Comparison of ENCODE assay signal across 1 fruit fly cellular context in genomic region chr2L:6480212-6480994, dm6.
TF ChIP-seq lines count a peak whose summit lies in the region.

Gene Sec61alpha, minus strand, starts transcription at chr2L:6480575.
Gene Daxx, plus strand, starts transcription at chr2L:6480929.

TF ChIP-seq in whole organism, embryonic, 481 proteins besides CTCF, POLR2A, EP300 and RAD21 (continued from another document and continues in another):
- TF ChIP-seq CG6654 (GFP tag; optimal IDR thresholded peaks at IDR 0.05; lab: Kevin White, UChicago) (peak; percentile 30), kay (GFP tag; optimal IDR thresholded peaks at IDR 0.05; lab: Kevin White, UChicago) (peak; percentile 65), B-H1 (GFP tag; IDR thresholded peaks at IDR 0.05; lab: Robert Waterston, UW) (peak; percentile 75), Nf-YC (tag; optimal IDR thresholded peaks at IDR 0.05; lab: Kevin White, UChicago) (peak; percentile 78), Nf-YA (GFP tag; IDR thresholded peaks at IDR 0.05; lab: Robert Waterston, UW) (peak; percentile 68; the same call in 1 of the 2 replicates), CG10321 (GFP tag; IDR thresholded peaks at IDR 0.05; lab: Robert Waterston, UW) (peak; percentile 46; the same call in 1 of the 2 replicates), CG34224 (GFP tag; IDR thresholded peaks at IDR 0.05; lab: Robert Waterston, UW; ENCODE audit: partially characterized antibody) (peak; percentile 99), CG2202 (tag; optimal IDR thresholded peaks at IDR 0.05; lab: Kevin White, UChicago) (peak; percentile 36), corto (GFP tag; optimal IDR thresholded peaks at IDR 0.05; lab: Kevin White, UChicago) (peak; percentile 79), CG8478 (optimal IDR thresholded peaks at IDR 0.05; lab: Kevin White, UChicago) (no peak), ems (GFP tag; optimal IDR thresholded peaks at IDR 0.05; lab: Kevin White, UChicago) (peak; percentile 85), mld (GFP tag; IDR thresholded peaks at IDR 0.05; lab: Robert Waterston, UW; ENCODE audit: partially characterized antibody) (peak; percentile 100), sob (GFP tag; IDR thresholded peaks at IDR 0.05; lab: Robert Waterston, UW) (peak; percentile 88), Ptx1 (GFP tag; IDR thresholded peaks at IDR 0.05; lab: Robert Waterston, UW) (peak; percentile 84), HLH4C (GFP tag; IDR thresholded peaks at IDR 0.05; lab: Robert Waterston, UW; ENCODE audit: partially characterized antibody) (peak; percentile 99), mirr (GFP tag; optimal IDR thresholded peaks at IDR 0.05; lab: Kevin White, UChicago) (peak; percentile 36), CG12299 (tag; optimal IDR thresholded peaks at IDR 0.05; lab: Kevin White, UChicago) (peak; percentile 67), CG17829 (tag; optimal IDR thresholded peaks at IDR 0.05; lab: Kevin White, UChicago) (peak; percentile 83), CG15011 (GFP tag; optimal IDR thresholded peaks at IDR 0.05; lab: Kevin White, UChicago) (peak; percentile 68), CG32532 (GFP tag; IDR thresholded peaks at IDR 0.05; lab: Robert Waterston, UW) (peak; percentile 92), sc (optimal IDR thresholded peaks at IDR 0.05; lab: Kevin White, UChicago) (no peak), sc (GFP tag; optimal IDR thresholded peaks at IDR 0.05; lab: Kevin White, UChicago) (peak; percentile 57), sima (GFP tag; optimal IDR thresholded peaks at IDR 0.05; lab: Kevin White, UChicago) (peak; percentile 37), CG9609 (GFP tag; optimal IDR thresholded peaks at IDR 0.05; lab: Kevin White, UChicago) (peak; percentile 89), Camta (GFP tag; optimal IDR thresholded peaks at IDR 0.05; lab: Kevin White, UChicago) (peak; percentile 74), Dp (GFP tag; optimal IDR thresholded peaks at IDR 0.05; lab: Kevin White, UChicago) (peak; percentile 49), Opbp (GFP tag; IDR thresholded peaks at IDR 0.05; lab: Robert Waterston, UW; ENCODE audit: partially characterized antibody) (peak; percentile 100), Rfx (GFP tag; IDR thresholded peaks at IDR 0.05; lab: Robert Waterston, UW) (peak; percentile 93), CG12659 (GFP tag; optimal IDR thresholded peaks at IDR 0.05; lab: Kevin White, UChicago) (peak; percentile 85), CG14710 (tag; optimal IDR thresholded peaks at IDR 0.05; lab: Kevin White, UChicago) (peak; percentile 90), E2f2 (GFP tag; IDR thresholded peaks at IDR 0.05; lab: Robert Waterston, UW) (peak; percentile 69), ftz-f1 (GFP tag; optimal IDR thresholded peaks at IDR 0.05; lab: Kevin White, UChicago) (peak; percentile 27), CG16863 (GFP tag; optimal IDR thresholded peaks at IDR 0.05; lab: Kevin White, UChicago) (peak; percentile 89), Stat92E (GFP tag; optimal IDR thresholded peaks at IDR 0.05; lab: Kevin White, UChicago) (no peak), CG11504 (tag; optimal IDR thresholded peaks at IDR 0.05; lab: Kevin White, UChicago) (peak; percentile 82), Xrp1 (GFP tag; IDR thresholded peaks at IDR 0.05; lab: Robert Waterston, UW) (peak; percentile 82), CG1529 (GFP tag; optimal IDR thresholded peaks at IDR 0.05; lab: Kevin White, UChicago) (peak; percentile 50), stc (GFP tag; IDR thresholded peaks at IDR 0.05; lab: Robert Waterston, UW) (peak; percentile 57), al (GFP tag; IDR thresholded peaks at IDR 0.05; lab: Robert Waterston, UW) (peak; percentile 88), z (GFP tag; IDR thresholded peaks at IDR 0.05; lab: Robert Waterston, UW) (peak; percentile 31; the same call in 1 of the 3 replicates), Sin3A (optimal IDR thresholded peaks at IDR 0.05; lab: Kevin White, UChicago) (peak; percentile 98), nerfin-1 (tag; optimal IDR thresholded peaks at IDR 0.05; lab: Kevin White, UChicago) (peak; percentile 58), MTF-1 (GFP tag; optimal IDR thresholded peaks at IDR 0.05; lab: Kevin White, UChicago; ENCODE audit: borderline replicate concordance) (no peak), CG34422 (GFP tag; IDR thresholded peaks at IDR 0.05; lab: Robert Waterston, UW) (peak; percentile 64), D19B (GFP tag; optimal IDR thresholded peaks at IDR 0.05; lab: Kevin White, UChicago) (peak; percentile 69), CG16779 (GFP tag; IDR thresholded peaks at IDR 0.05; lab: Robert Waterston, UW) (peak; percentile 81), CG4404 (GFP tag; IDR thresholded peaks at IDR 0.05; lab: Robert Waterston, UW) (peak; percentile 76), Neu2 (GFP tag; optimal IDR thresholded peaks at IDR 0.05; lab: Kevin White, UChicago; ENCODE audit: borderline replicate concordance) (peak; percentile 36), CG6791 (GFP tag; IDR thresholded peaks at IDR 0.05; lab: Robert Waterston, UW; ENCODE audit: partially characterized antibody) (peak; percentile 100), CG10979 (tag; optimal IDR thresholded peaks at IDR 0.05; lab: Kevin White, UChicago) (peak; percentile 68), pho (GFP tag; optimal IDR thresholded peaks at IDR 0.05; lab: Kevin White, UChicago) (peak; percentile 94), ranshi (GFP tag; IDR thresholded peaks at IDR 0.05; lab: Robert Waterston, UW) (peak; percentile 89), CG10366 (GFP tag; IDR thresholded peaks at IDR 0.05; lab: Robert Waterston, UW) (peak; percentile 82), CG18262 (tag; optimal IDR thresholded peaks at IDR 0.05; lab: Kevin White, UChicago) (peak; percentile 73), CG14014 (GFP tag; IDR thresholded peaks at IDR 0.05; lab: Robert Waterston, UW) (peak; percentile 86), maf-S (GFP tag; optimal IDR thresholded peaks at IDR 0.05; lab: Kevin White, UChicago) (peak; percentile 92), grau (tag; optimal IDR thresholded peaks at IDR 0.05; lab: Kevin White, UChicago) (peak; percentile 82), trh (GFP tag; optimal IDR thresholded peaks at IDR 0.05; lab: Kevin White, UChicago) (peak; percentile 65), eyg (GFP tag; optimal IDR thresholded peaks at IDR 0.05; lab: Kevin White, UChicago) (peak; percentile 89), CG2120 (GFP tag; optimal IDR thresholded peaks at IDR 0.05; lab: Kevin White, UChicago) (peak; percentile 95), btn (GFP tag; optimal IDR thresholded peaks at IDR 0.05; lab: Kevin White, UChicago) (peak; percentile 20), Asciz (GFP tag; optimal IDR thresholded peaks at IDR 0.05; lab: Kevin White, UChicago) (peak; percentile 53), Meics (GFP tag; optimal IDR thresholded peaks at IDR 0.05; lab: Kevin White, UChicago) (peak; percentile 78), lola (GFP tag; optimal IDR thresholded peaks at IDR 0.05; lab: Kevin White, UChicago) (peak in 1 of 3 experiments; percentile 67), ac (GFP tag; optimal IDR thresholded peaks at IDR 0.05; lab: Kevin White, UChicago) (peak; percentile 5), CG3281 (GFP tag; optimal IDR thresholded peaks at IDR 0.05; lab: Kevin White, UChicago) (peak; percentile 70), CG8924 (tag; optimal IDR thresholded peaks at IDR 0.05; lab: Kevin White, UChicago) (peak; percentile 76), cwo (GFP tag; optimal IDR thresholded peaks at IDR 0.05; lab: Kevin White, UChicago) (peak; percentile 62), CG31441 (GFP tag; IDR thresholded peaks at IDR 0.05; lab: Robert Waterston, UW) (peak; percentile 67; the same call in 1 of the 2 replicates), Atf3 (GFP tag; optimal IDR thresholded peaks at IDR 0.05; lab: Kevin White, UChicago) (peak; percentile 84), CG9727 (GFP tag; optimal IDR thresholded peaks at IDR 0.05; lab: Kevin White, UChicago) (peak; percentile 78), sna (GFP tag; IDR thresholded peaks at IDR 0.05; lab: Robert Waterston, UW; ENCODE audit: partially characterized antibody) (peak; percentile 98), HLH54F (GFP tag; optimal IDR thresholded peaks at IDR 0.05; lab: Kevin White, UChicago) (peak; percentile 94), Dip3 (GFP tag; optimal IDR thresholded peaks at IDR 0.05; lab: Kevin White, UChicago) (peak; percentile 93), row (GFP tag; IDR thresholded peaks at IDR 0.05; lab: Robert Waterston, UW) (peak; percentile 94), ssp (GFP tag; IDR thresholded peaks at IDR 0.05; lab: Robert Waterston, UW) (peak; percentile 73), CG2678 (tag; optimal IDR thresholded peaks at IDR 0.05; lab: Kevin White, UChicago) (peak; percentile 87), NK7.1 (GFP tag; optimal IDR thresholded peaks at IDR 0.05; lab: Kevin White, UChicago) (peak; percentile 68), CG4328 (GFP tag; optimal IDR thresholded peaks at IDR 0.05; lab: Kevin White, UChicago) (peak; percentile 65), Pdp1 (GFP tag; optimal IDR thresholded peaks at IDR 0.05; lab: Kevin White, UChicago) (peak; percentile 73 to 90), Mrtf (GFP tag; IDR thresholded peaks at IDR 0.05; lab: Robert Waterston, UW) (peak; percentile 53; the same call in 2 of the 3 replicates), CG13296 (GFP tag; optimal IDR thresholded peaks at IDR 0.05; lab: Kevin White, UChicago) (peak; percentile 76), stwl (tag; optimal IDR thresholded peaks at IDR 0.05; lab: Kevin White, UChicago) (peak; percentile 71), gem (tag; optimal IDR thresholded peaks at IDR 0.05; lab: Kevin White, UChicago) (peak; percentile 89), CG33213 (GFP tag; optimal IDR thresholded peaks at IDR 0.05; lab: Kevin White, UChicago) (peak; percentile 91), D19A (tag; optimal IDR thresholded peaks at IDR 0.05; lab: Kevin White, UChicago) (peak; percentile 63), CG8765 (GFP tag; IDR thresholded peaks at IDR 0.05; lab: Robert Waterston, UW) (peak; percentile 71), MESR4 (GFP tag; optimal IDR thresholded peaks at IDR 0.05; lab: Kevin White, UChicago) (peak; percentile 75), CG42726 (GFP tag; IDR thresholded peaks at IDR 0.05; lab: Robert Waterston, UW; ENCODE audit: partially characterized antibody) (peak; percentile 100), Hsf (GFP tag; optimal IDR thresholded peaks at IDR 0.05; lab: Kevin White, UChicago) (peak; percentile 91), PHDP (tag; optimal IDR thresholded peaks at IDR 0.05; lab: Kevin White, UChicago) (peak; percentile 84), CG12942 (GFP tag; optimal IDR thresholded peaks at IDR 0.05; lab: Kevin White, UChicago) (peak; percentile 87), az2 (GFP tag; optimal IDR thresholded peaks at IDR 0.05; lab: Kevin White, UChicago) (peak; percentile 86), CG14441 (GFP tag; IDR thresholded peaks at IDR 0.05; lab: Robert Waterston, UW) (peak; percentile 83), Side (GFP tag; optimal IDR thresholded peaks at IDR 0.05; lab: Kevin White, UChicago) (peak; percentile 83), dati (GFP tag; IDR thresholded peaks at IDR 0.05; lab: Robert Waterston, UW) (peak; percentile 76), MBD-R2 (GFP tag; IDR thresholded peaks at IDR 0.05; lab: Robert Waterston, UW) (peak; percentile 83), Abd-B (GFP tag; optimal IDR thresholded peaks at IDR 0.05; lab: Kevin White, UChicago) (peak; percentile 89), Med (GFP tag; lab: Kevin White, UChicago) (peak; percentile 98), Hr78 (GFP tag; optimal IDR thresholded peaks at IDR 0.05; lab: Kevin White, UChicago) (peak in 1 of 2 experiments; percentile 38), CG43689 (GFP tag; IDR thresholded peaks at IDR 0.05; lab: Robert Waterston, UW) (peak; percentile 38; the same call in 1 of the 2 replicates), Nf-YB (GFP tag; optimal IDR thresholded peaks at IDR 0.05; lab: Kevin White, UChicago) (peak; percentile 37), CG3838 (GFP tag; optimal IDR thresholded peaks at IDR 0.05; lab: Kevin White, UChicago) (peak; percentile 67), so (GFP tag; IDR thresholded peaks at IDR 0.05; lab: Robert Waterston, UW) (0 out of 3 replicates have a peak, but pooled peaks have one; percentile 10), chm (GFP tag; IDR thresholded peaks at IDR 0.05; lab: Robert Waterston, UW) (peak; percentile 66), Adf1 (GFP tag; IDR thresholded peaks at IDR 0.05; lab: Robert Waterston, UW) (peak; percentile 42), eve (GFP tag; optimal IDR thresholded peaks at IDR 0.05; lab: Kevin White, UChicago) (no peak), CG4360 (GFP tag; IDR thresholded peaks at IDR 0.05; lab: Robert Waterston, UW) (no peak), slbo (GFP tag; IDR thresholded peaks at IDR 0.05; lab: Robert Waterston, UW) (peak; percentile 93), danr (GFP tag; IDR thresholded peaks at IDR 0.05; lab: Robert Waterston, UW) (peak; percentile 66; the same call in 1 of the 2 replicates), CG7963 (GFP tag; IDR thresholded peaks at IDR 0.05; lab: Robert Waterston, UW; ENCODE audit: partially characterized antibody) (peak; percentile 100), CG17385 (GFP tag; optimal IDR thresholded peaks at IDR 0.05; lab: Kevin White, UChicago) (peak; percentile 58), H15 (GFP tag; IDR thresholded peaks at IDR 0.05; lab: Robert Waterston, UW) (peak; percentile 60; the same call in 2 of the 3 replicates), CG10462 (GFP tag; optimal IDR thresholded peaks at IDR 0.05; lab: Kevin White, UChicago) (peak; percentile 50), CG15514 (GFP tag; optimal IDR thresholded peaks at IDR 0.05; lab: Kevin White, UChicago) (peak; percentile 77), CG1647 (GFP tag; optimal IDR thresholded peaks at IDR 0.05; lab: Kevin White, UChicago) (peak; percentile 76), grn (GFP tag; optimal IDR thresholded peaks at IDR 0.05; lab: Kevin White, UChicago) (no peak), CG6854 (GFP tag; optimal IDR thresholded peaks at IDR 0.05; lab: Kevin White, UChicago) (peak; percentile 20), shn (GFP tag; optimal IDR thresholded peaks at IDR 0.05; lab: Kevin White, UChicago) (peak; percentile 94), CG17359 (tag; optimal IDR thresholded peaks at IDR 0.05; lab: Kevin White, UChicago) (peak; percentile 75), CG12744 (GFP tag; optimal IDR thresholded peaks at IDR 0.05; lab: Kevin White, UChicago) (peak; percentile 78), CG9932 (GFP tag; IDR thresholded peaks at IDR 0.05; lab: Robert Waterston, UW) (peak; percentile 96), CG2116 (GFP tag; optimal IDR thresholded peaks at IDR 0.05; lab: Kevin White, UChicago) (peak; percentile 78), p53 (GFP tag; optimal IDR thresholded peaks at IDR 0.05; lab: Kevin White, UChicago) (peak; percentile 84), Blimp-1 (GFP tag; optimal IDR thresholded peaks at IDR 0.05; lab: Kevin White, UChicago) (peak; percentile 68), bbx (GFP tag; IDR thresholded peaks at IDR 0.05; lab: Robert Waterston, UW; ENCODE audit: partially characterized antibody) (peak; percentile 100), inv (GFP tag; IDR thresholded peaks at IDR 0.05; lab: Robert Waterston, UW; ENCODE audit: partially characterized antibody) (peak; percentile 100), zfh2 (GFP tag; optimal IDR thresholded peaks at IDR 0.05; lab: Kevin White, UChicago) (peak; percentile 96)
